Worm (Caenorhabditis elegans) whole organism, L3 larva: Measurements from ENCODE around the gene mlt-3.

Experiments
- elt-2 ChIP-seq: sonication (generic microtip); optimal IDR thresholded peaks from 2 replicates; lab custom pipeline; 2016; ENCODE audit warnings: missing genetic modification reagents, mild to moderate bottlenecking, missing genetic modification characterization, missing compliant biosample characterization
- fos-1 ChIP-seq: fragments of 150-350 bp; optimal IDR thresholded peaks from 2 replicates; lab custom pipeline; 2014; ENCODE audit warnings: missing biosample characterization, missing genetic modification characterization

ce11 chrIV:12265877-12266276 lies 39.0 kb upstream of the mlt-3 start:
- TF ChIP-seq elt-2 (no peak), fos-1 (tag; lab: Kevin White, UChicago) (no peak)
